Fruit fly (Drosophila melanogaster): ENCODE measurements around the gene Syx13.

Syx13 gene

DNA sequence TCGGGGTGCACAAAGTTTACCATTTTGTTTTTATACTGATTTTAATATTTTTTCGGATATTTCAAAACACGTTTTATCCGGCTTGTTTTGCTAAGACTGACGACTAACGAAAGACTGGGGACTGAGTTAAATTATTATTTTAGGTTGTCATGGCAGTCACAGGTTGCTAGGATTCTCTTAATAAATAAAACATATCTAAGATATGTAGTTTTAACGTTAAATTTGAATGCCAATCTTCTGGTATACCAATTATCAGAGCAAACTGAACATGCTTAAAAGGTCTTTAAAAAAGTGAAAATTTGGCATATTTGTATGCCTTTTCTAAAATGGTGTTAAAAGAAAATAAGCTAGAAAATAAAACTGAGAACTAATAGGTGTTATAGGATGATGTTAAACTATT, 17.9 kb upstream of the Syx13 start, which contains the start of gene Zmynd10:
Zmynd10 (minus strand) TSS at position 101 of the 400 bp plus-strand sequence.
- TF ChIP-seq CTCF (optimal IDR thresholded peaks at IDR 0.05) (no peak), CG8478 (optimal IDR thresholded peaks at IDR 0.05) (no peak)

DNA sequence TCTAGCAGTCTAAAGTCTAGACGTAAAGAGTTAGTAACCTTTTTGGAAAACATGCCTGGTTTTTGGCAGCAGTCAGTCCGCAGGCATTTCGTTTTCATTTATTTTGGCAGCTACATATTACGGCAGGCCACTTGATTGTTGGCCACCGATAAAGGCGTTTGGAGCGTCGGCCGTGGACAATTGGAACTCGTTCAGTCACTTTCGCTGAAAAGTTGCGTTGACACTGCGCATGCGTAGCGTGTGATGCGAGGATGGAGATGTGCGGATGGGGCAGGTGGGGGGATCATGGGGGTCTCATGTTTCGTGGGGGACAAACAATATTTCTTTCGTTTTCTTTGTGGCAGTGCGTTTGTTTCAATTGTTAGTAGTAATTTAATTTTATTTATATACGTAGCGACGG, 17.4 kb upstream of the Syx13 start:
- no peak for TF ChIP-seq CG8478 (optimal IDR thresholded peaks at IDR 0.05)
- TF ChIP-seq CTCF (optimal IDR thresholded peaks at IDR 0.05): no peak

DNA sequence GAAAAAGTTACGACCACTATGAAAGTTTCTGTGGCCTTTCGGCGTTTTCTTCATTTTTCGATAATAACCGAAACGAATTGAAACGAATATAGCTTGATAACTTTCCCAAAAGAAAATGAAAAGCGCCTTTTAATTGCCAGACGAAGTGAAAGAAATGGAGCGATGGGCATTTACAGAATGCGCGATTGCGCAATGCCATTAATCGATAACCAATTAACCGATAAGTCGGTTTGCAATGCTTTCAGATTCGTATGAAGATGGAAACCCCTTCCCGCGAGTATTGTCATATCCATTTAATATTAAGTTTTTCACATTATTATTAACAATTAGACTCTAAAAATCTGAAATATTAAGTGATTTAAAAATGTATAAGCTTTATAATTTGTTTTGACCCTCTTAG, 16.9 kb upstream of the Syx13 start:
- TF ChIP-seq CTCF (optimal IDR thresholded peaks at IDR 0.05) (no peak), CG8478 (optimal IDR thresholded peaks at IDR 0.05) (no peak)

DNA sequence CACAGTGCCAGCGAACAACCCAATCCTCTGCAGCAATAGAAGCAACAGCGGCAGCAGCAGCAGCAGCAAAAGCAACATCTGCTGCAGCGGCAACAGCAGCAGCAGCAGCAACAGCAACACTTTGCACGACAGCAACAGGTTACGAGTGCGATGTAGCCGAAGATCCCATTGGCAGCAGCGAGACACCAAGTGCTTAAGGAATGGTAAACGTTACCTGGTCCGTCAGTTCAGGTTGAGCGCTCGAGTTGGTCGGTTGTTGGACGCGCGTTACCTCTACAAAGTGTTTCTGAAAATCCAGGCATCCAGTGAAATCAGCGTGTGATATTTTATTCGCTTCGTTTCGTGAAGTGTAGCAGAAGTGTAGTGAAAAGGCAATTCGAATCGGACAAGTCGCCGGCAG, 15.5 kb upstream of the Syx13 start, which contains the start of gene CG17672:
CG17672 (plus strand) TSS at position 223 of the 400 bp plus-strand sequence.
- TF ChIP-seq CG8478 (optimal IDR thresholded peaks at IDR 0.05): no peak
- TF ChIP-seq CTCF (optimal IDR thresholded peaks at IDR 0.05): no peak

DNA sequence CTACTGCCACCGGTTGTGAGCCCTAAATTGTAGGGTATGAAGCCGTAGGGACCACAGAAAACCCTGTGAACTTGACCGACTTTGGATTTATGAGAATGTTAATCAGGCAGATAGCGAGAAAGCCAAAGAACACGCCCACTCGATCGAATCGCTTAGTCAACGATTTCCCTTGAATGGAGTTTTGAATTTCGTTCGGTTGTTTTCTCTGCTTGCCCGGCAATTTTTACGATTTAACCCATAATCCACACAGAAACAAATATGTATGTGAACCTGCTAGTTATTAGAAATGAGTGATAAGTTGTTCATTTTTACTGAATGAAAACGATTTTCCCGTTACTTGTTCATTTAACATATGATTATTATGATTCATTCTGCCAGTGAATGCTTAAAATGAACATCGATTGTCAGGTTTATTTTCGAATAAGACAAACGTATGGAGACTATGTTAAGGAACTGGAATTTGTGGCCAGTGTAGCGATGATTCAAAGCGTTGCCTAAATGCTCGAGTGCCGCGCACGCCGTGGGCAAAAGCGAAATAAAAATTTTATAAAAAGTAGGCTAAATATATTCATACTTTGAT, 14.1 kb upstream of the Syx13 start:
- TF ChIP-seq CG8478 (optimal IDR thresholded peaks at IDR 0.05) (no peak), CTCF (optimal IDR thresholded peaks at IDR 0.05) (no peak)

DNA sequence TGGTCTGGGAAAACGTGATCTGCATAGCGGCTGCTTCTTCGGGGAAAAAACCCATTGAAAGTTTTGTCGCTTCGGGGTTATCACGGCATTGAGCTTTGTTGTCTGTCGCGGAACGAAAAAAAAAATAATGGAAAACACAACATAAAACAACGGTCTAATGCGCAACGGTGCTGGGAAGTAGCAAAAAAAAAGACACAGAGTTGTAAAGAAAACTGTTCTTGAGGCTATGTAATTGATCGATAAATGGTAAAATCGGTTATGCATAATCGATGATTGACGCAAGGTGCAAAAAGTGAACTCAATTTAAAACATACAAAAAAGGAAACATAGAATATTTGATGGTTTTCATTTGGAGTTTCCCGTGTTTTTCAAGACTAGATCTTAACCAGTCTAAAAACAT, 12.9 kb upstream of the Syx13 start:
- TF ChIP-seq CTCF (optimal IDR thresholded peaks at IDR 0.05) (no peak), CG8478 (optimal IDR thresholded peaks at IDR 0.05) (no peak)

DNA sequence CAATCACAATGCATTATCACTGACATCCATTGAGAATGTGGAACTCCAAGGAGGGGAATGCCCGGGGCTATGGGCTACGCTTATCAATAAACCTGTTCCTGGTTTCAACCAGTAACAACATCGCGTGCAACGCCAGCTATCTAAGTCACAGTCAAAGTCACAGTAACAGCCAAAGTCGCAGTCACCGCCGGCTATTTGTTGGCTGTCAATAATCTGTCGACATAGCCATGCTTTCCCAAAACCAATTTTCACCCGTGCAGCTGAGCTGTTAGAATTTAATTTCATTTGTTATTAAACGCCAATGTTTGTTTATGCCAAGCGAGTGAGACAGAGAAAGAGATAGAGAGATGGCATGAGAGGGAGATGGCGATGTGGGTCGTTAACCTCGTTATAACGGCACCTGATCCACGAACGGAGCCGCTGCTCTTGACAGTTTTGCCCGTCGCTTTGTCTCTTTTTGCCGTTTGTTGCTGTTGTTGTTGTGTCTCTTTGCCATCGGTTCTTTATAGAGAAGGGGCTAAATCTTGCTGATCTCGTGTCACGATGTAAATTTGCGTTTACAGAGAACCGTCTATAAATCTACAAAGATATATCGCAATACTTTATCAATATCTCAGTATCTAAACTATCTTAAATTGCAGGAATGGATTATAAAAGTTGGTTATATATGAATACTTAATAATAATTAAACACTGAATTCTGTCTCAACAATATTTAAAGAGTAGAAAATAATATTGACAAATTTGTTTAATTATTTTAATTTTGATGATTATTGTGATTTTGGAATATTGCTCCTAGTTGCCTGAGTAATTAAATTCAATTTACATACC, 11.9 kb upstream of the Syx13 start:
- TF ChIP-seq CG8478 (optimal IDR thresholded peaks at IDR 0.05): no peak
- TF ChIP-seq CTCF (optimal IDR thresholded peaks at IDR 0.05): no peak

DNA sequence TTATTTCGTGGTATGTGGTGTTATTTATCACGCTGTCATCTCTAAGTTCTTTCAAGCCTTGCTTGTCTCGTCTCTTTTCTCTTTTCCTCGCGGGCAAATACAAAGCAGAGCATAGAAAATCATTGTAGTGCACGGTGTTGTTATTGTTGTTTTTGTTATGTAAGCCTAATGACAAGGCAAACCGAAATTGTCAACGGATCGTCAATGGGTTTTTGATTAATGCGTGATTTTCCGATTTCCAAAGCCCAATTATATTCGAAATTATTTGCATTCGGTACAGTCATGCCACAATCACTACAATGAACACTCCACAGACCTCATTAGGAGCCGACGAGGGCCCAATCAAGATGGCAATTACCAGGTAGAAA, 11.3 kb upstream of the Syx13 start:
- TF ChIP-seq CTCF (optimal IDR thresholded peaks at IDR 0.05) (no peak), CG8478 (optimal IDR thresholded peaks at IDR 0.05) (no peak)

DNA sequence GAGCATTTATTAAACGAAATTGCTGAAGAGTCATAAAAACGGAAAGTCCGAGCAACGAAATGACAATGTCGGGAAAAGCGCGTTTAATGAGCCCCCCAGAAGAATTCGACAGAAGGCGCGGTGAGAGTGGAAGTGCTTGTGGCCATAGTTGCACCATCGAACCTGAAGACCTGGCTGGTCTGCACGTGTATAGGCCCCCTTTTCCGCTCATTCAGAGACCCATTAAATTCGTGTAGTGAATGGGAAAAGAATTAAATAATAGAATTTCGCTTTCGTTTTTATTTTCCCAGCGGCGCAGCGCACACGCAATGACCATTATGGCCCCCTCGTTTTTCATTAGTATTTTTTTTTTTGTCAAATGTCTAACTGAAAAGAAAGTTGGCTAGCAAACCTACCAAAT, 10.9 kb upstream of the Syx13 start:
- no peak for TF ChIP-seq CTCF (optimal IDR thresholded peaks at IDR 0.05)
- TF ChIP-seq CG8478 (optimal IDR thresholded peaks at IDR 0.05): no peak

DNA sequence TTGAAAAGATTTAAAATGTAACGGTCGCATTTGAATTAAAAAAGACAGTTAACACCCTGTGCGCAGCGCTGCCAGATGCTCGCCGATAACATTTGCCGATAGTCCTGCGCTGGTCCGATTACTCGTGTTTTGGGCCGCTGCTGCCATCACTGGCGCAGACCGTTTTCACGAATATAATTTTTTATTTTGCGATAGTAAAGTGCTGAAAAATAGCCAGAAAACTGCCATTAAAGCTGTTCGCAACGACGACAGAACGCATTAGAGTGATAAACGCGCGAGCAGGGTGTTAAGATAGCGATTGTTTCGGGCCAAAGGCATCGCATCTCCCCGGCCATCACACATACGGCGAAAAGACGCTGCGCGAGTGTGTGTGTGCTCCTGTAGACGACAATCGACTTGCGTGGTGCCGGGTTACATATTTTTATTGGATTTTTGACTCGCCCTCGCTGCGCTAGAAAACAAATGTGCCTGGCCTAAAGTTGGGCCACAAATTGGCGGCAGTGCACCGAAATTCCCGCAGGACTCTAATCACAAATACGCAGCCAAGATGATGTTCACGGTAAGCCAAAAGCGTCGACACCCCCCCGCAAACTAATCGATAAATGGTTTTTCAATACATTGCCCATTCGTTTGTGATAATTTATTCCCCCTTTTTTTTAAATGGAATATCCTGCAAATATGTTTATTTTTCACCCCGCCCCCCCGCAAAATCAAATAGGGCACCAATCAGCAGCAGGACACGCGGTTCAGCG, 7.4 kb upstream of the Syx13 start, which contains the start of gene Srrm1:
Srrm1 (plus strand) TSS at position 116 of the 752 bp plus-strand sequence.
- TF ChIP-seq CG8478 (optimal IDR thresholded peaks at IDR 0.05) (no peak), CTCF (optimal IDR thresholded peaks at IDR 0.05) (peak; percentile 21 to 55)

DNA sequence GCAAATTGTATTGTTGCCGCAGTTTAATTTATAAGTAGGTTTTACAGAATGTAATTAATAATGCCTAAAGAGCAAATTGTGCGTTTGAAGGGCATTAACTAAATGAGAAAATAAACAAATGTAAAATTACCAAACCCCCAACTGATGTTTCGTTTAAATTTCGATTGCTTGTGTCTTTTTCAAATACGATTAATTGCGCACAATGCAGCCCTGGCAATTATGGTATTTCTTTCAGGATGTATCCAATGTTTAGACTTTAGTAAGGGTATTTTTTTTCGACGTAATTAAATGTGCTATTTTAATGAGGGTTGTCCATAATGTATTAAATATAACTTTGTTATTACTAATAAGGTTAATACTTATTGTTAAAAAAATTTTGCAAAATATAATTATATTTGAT, 3.4 kb upstream of the Syx13 start:
- TF ChIP-seq CG8478 (optimal IDR thresholded peaks at IDR 0.05) (no peak), CTCF (optimal IDR thresholded peaks at IDR 0.05) (no peak)

DNA sequence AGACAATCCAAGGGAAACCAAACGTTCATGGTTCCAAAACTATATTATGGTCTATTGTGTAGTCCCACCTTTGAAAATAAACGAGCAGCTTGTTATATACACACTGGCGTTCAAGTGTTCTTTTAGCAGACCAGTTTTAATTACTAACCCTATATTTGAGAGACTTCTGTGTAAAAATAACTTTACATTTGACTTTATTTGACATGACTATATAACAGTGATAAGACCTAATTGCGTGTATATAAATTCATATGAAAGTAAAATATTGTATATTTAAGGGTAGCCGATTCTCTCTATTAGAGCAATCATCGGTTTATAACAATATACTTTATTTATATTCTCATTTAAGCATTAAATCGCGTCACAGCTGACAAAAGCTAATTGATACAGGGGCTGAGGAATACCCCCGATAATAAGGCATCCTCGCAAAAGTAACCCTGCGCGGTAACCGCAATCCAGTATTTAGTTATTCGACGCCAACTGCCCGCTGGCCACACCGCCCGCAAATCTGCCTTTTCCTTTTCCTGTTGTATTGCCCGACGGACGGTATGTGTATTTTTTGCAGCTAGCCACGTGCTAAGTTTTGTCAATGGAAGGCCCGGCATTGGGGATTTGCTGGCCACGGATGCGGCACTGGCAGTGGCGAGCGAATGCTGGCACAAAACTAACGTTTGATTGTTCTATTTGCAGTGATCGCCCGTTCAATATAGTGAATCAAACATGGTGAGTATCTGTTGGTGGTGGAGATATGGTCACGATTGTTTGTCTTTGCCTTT, 2.8 kb upstream of the Syx13 start, which contains the start of gene RpS4:
RpS4 (plus strand) TSS at position 465 of the 776 bp plus-strand sequence.
- TF ChIP-seq CTCF (optimal IDR thresholded peaks at IDR 0.05) (peak in 1 of 2 experiments; percentile 41), CG8478 (optimal IDR thresholded peaks at IDR 0.05) (no peak)

DNA sequence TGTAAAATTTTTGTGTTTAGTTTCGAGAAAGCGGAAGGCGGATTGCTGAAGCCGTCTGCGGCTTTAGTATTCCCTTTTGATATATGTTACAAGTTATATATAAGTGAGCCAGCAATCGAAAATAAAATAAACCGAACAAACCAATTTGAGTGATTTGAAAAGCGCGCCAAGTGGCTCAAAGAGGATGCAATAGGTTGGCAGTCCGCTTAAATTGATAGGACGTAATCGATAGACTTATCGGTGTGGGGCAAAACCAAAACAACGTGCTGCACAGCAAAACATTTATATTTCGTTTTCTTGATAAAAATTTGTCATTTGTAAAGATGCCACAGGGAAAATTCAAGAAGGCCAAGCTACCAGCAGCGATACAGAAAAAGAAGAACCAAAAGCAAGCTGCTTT, 2.5 kb downstream of the Syx13 start, which contains the start of gene CG11279:
CG11279 (plus strand) TSS at position 220 of the 400 bp plus-strand sequence.
- no peak for TF ChIP-seq CTCF (optimal IDR thresholded peaks at IDR 0.05)
- TF ChIP-seq CG8478 (optimal IDR thresholded peaks at IDR 0.05): no peak

DNA sequence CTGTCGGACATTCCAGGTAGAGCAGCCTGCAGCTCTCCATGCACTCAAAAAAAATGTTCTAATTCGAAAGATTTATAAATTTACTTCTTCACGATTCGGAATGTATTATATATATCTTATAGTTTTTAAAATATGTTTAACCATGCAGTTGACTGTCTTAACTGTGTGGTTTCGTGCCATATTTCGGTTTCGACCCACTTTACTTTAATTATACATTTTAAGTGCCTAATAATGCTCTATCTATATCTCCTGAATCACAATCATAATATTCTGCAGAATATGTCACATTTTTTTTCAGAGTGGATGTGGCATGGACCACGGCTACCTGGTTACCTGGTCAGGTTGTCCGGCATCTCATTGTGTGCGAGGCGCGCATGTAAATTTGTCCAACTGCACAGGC, 5.4 kb downstream of the Syx13 start:
- TF ChIP-seq CTCF (optimal IDR thresholded peaks at IDR 0.05) (no peak), CG8478 (optimal IDR thresholded peaks at IDR 0.05) (no peak)

Measured in S2 (cell line).